Fruit fly (Drosophila melanogaster) whole organism, wandering third instar larva: ENCODE data around the gene Pde6.

ENCODE experiments used
- CG32264 ChIP-seq: fragments of 200-800 bp; sonication (Bioruptor generic); optimal IDR thresholded peaks from 2 replicates; lab custom pipeline; 2016; ENCODE audit warnings: missing biosample characterization, missing genetic modification characterization
- CrebA ChIP-seq: fragments of 200-800 bp; sonication (Bioruptor generic); optimal IDR thresholded peaks from 2 replicates; lab custom pipeline; 2016; ENCODE audit warnings: missing biosample characterization, mild to moderate bottlenecking, missing genetic modification characterization, borderline replicate concordance
- Dfd ChIP-seq: fragments of >200 bp; optimal IDR thresholded peaks from 2 replicates; lab custom pipeline; 2017; ENCODE audit warnings: missing biosample characterization, missing genetic modification characterization
- Dif ChIP-seq: fragments of 200-275, 200-300 bp; sonication (Bioruptor generic); optimal IDR thresholded peaks from 2 replicates; lab custom pipeline; 2018; ENCODE audit warnings: missing biosample characterization, missing genetic modification characterization; ENCODE audit not compliant: partially characterized antibody
- GATAd ChIP-seq: sonication (Bioruptor generic); optimal IDR thresholded peaks from 2 replicates; lab custom pipeline; 2016; ENCODE audit warnings: missing biosample characterization, missing genetic modification characterization
- HLH106 ChIP-seq: fragments of 200-800 bp; optimal IDR thresholded peaks from 3 replicates; lab custom pipeline; 2019; ENCODE audit warnings: missing biosample characterization, mild to moderate bottlenecking, missing genetic modification characterization, moderate library complexity
- Hr78 ChIP-seq: fragments of >200 bp; optimal IDR thresholded peaks from 2 replicates; lab custom pipeline; 2017; ENCODE audit warnings: missing biosample characterization, missing genetic modification characterization
- Jra ChIP-seq: sonication (Bioruptor generic); optimal IDR thresholded peaks from 2 replicates; lab custom pipeline; 2016; ENCODE audit warnings: missing biosample characterization, missing genetic modification characterization
- Mio ChIP-seq: sonication (Bioruptor generic); optimal IDR thresholded peaks from 2 replicates; lab custom pipeline; 2016; ENCODE audit warnings: missing biosample characterization, missing genetic modification characterization
- Myc ChIP-seq: fragments of >200 bp; optimal IDR thresholded peaks from 2 replicates; lab custom pipeline; 2017
- Rel ChIP-seq, 2 experiments: fragments of 200-800 bp; sonication (Bioruptor generic) in 1 of 2; optimal IDR thresholded peaks; 2 replicates in 1 of 2; 3 replicates in 1 of 2; lab custom pipeline; 2016 to 2019; ENCODE audit warnings: mild to moderate bottlenecking in 2 of 2, missing biosample characterization in 2 of 2, missing genetic modification characterization in 2 of 2, moderate library complexity in 1 of 2
- Vsx2 ChIP-seq: fragments of 200-300, 225-300 bp; sonication (Bioruptor generic); optimal IDR thresholded peaks from 2 replicates; lab custom pipeline; 2018; ENCODE audit warnings: missing biosample characterization, missing genetic modification characterization; ENCODE audit not compliant: partially characterized antibody
- br ChIP-seq: fragments of 200-800 bp; sonication (Bioruptor generic); optimal IDR thresholded peaks from 2 replicates; lab custom pipeline; 2016; ENCODE audit warnings: missing biosample characterization, missing genetic modification characterization
- dl ChIP-seq, 2 experiments: fragments of 175-275, 200-275 bp in 1 of 2; fragments of 200-275 bp in 1 of 2; sonication (Bioruptor generic); optimal IDR thresholded peaks; lab custom pipeline; 2018; ENCODE audit warnings: mild to moderate bottlenecking in 2 of 2, missing biosample characterization in 2 of 2, missing genetic modification characterization in 2 of 2, moderate library complexity in 2 of 2; ENCODE audit not compliant: partially characterized antibody in 2 of 2, insufficient read depth in 1 of 2
- dsf ChIP-seq: sonication (Bioruptor generic); optimal IDR thresholded peaks from 2 replicates; lab custom pipeline; 2016; ENCODE audit warnings: missing biosample characterization, missing genetic modification characterization, borderline replicate concordance
- ey ChIP-seq: fragments of 200-800 bp; sonication (Bioruptor generic); optimal IDR thresholded peaks from 2 replicates; lab custom pipeline; 2016; ENCODE audit warnings: missing biosample characterization, missing genetic modification characterization
- foxo ChIP-seq, 2 experiments: fragments of 200-800 bp; sonication (Bioruptor generic); optimal IDR thresholded peaks; 2 replicates in 1 of 2; 3 replicates in 1 of 2; lab custom pipeline; 2016 to 2017; ENCODE audit warnings: missing biosample characterization in 2 of 2, missing genetic modification characterization in 2 of 2
- fru ChIP-seq: fragments of 200-800 bp; sonication (Bioruptor generic); optimal IDR thresholded peaks from 3 replicates; lab custom pipeline; 2016; ENCODE audit warnings: missing biosample characterization, mild to moderate bottlenecking, missing genetic modification characterization
- h ChIP-seq: fragments of 200-800 bp; sonication (Bioruptor generic); optimal IDR thresholded peaks from 3 replicates; lab custom pipeline; 2016; ENCODE audit warnings: missing biosample characterization, mild to moderate bottlenecking, missing genetic modification characterization
- jim ChIP-seq: fragments of 175-275, 200-325 bp; sonication (Bioruptor generic); optimal IDR thresholded peaks from 2 replicates; lab custom pipeline; 2016; ENCODE audit warnings: missing biosample characterization, mild to moderate bottlenecking, missing genetic modification characterization
- lola ChIP-seq: fragments of >200 bp; optimal IDR thresholded peaks from 2 replicates; lab custom pipeline; 2017; ENCODE audit warnings: missing biosample characterization, missing genetic modification characterization
- pan ChIP-seq: fragments of >200 bp; optimal IDR thresholded peaks from 2 replicates; lab custom pipeline; 2017
- psq ChIP-seq: fragments of 200-800 bp; sonication (Bioruptor generic); optimal IDR thresholded peaks from 3 replicates; lab custom pipeline; 2017; ENCODE audit warnings: missing biosample characterization, mild to moderate bottlenecking, missing genetic modification characterization, moderate library complexity
- rgr ChIP-seq: fragments of 200-800 bp; sonication (Bioruptor generic); optimal IDR thresholded peaks from 3 replicates; lab custom pipeline; 2016; ENCODE audit warnings: missing biosample characterization, mild to moderate bottlenecking, missing genetic modification characterization
- sage ChIP-seq: fragments of 200-800 bp; sonication (Bioruptor generic); optimal IDR thresholded peaks from 2 replicates; lab custom pipeline; 2016; ENCODE audit warnings: missing biosample characterization, mild to moderate bottlenecking, missing genetic modification characterization
- tai ChIP-seq: sonication (Bioruptor generic); optimal IDR thresholded peaks from 2 replicates; lab custom pipeline; 2016; ENCODE audit warnings: missing biosample characterization, missing genetic modification characterization
- usp ChIP-seq: fragments of >200 bp; optimal IDR thresholded peaks from 2 replicates; lab custom pipeline; 2017; ENCODE audit warnings: missing biosample characterization, missing genetic modification characterization
- woc ChIP-seq: sonication (Bioruptor generic); optimal IDR thresholded peaks from 2 replicates; lab custom pipeline; 2016; ENCODE audit warnings: missing biosample characterization, mild to moderate bottlenecking, missing genetic modification characterization

Gene Pde6

DNA sequence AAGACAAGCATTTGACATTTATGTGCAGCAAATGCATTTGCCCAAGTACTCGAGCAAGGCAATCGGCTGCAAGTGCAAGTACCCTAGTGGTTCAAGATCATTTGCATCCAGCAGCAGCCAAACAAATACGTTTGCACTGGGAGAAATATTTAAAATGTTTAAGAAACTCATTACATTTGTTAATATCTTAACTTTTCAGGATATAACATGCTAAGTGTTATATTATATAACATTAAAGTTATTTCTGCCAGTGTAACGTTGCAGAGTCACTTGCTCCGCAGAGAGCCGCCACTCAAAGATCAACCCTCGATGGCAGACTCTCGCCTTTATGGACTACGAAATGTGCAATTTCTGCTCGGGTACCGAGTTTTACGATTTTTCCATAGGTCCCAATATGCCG is 31.4 kb upstream of the Pde6 start:
- no peak for TF ChIP-seq HLH106
- no peak for TF ChIP-seq CG32264
- no peak for TF ChIP-seq ey
- no peak for TF ChIP-seq dl (GFP tag; optimal IDR thresholded peaks at IDR 0.05; lab: Kevin White, UChicago; ENCODE audit: insufficient read depth in 1 of 2, partially characterized antibody in 2 of 2)
- no peak for TF ChIP-seq Rel (GFP tag; optimal IDR thresholded peaks at IDR 0.05; lab: Kevin White, UChicago)
- no peak for TF ChIP-seq Rel (tag; optimal IDR thresholded peaks at IDR 0.05; lab: Kevin White, UChicago)
- TF ChIP-seq usp (GFP tag; lab: Kevin White, UChicago), result no peak
- no peak for TF ChIP-seq dsf (GFP tag; lab: Kevin White, UChicago)
- TF ChIP-seq Dfd (GFP tag; lab: Kevin White, UChicago), result no peak
- no peak for TF ChIP-seq Myc
- no peak for TF ChIP-seq woc (GFP tag; lab: Kevin White, UChicago)
- TF ChIP-seq pan, result no peak
- no peak for TF ChIP-seq br (GFP tag; lab: Kevin White, UChicago)
- TF ChIP-seq foxo (GFP tag; optimal IDR thresholded peaks at IDR 0.05; lab: Kevin White, UChicago), result no peak
- no peak for TF ChIP-seq GATAd (GFP tag; lab: Kevin White, UChicago)
- no peak for TF ChIP-seq rgr (GFP tag; lab: Kevin White, UChicago)
- no peak for TF ChIP-seq h (GFP tag; lab: Kevin White, UChicago)
- no peak for TF ChIP-seq psq (GFP tag; lab: Kevin White, UChicago)
- no peak for TF ChIP-seq Mio (GFP tag; lab: Kevin White, UChicago)

DNA sequence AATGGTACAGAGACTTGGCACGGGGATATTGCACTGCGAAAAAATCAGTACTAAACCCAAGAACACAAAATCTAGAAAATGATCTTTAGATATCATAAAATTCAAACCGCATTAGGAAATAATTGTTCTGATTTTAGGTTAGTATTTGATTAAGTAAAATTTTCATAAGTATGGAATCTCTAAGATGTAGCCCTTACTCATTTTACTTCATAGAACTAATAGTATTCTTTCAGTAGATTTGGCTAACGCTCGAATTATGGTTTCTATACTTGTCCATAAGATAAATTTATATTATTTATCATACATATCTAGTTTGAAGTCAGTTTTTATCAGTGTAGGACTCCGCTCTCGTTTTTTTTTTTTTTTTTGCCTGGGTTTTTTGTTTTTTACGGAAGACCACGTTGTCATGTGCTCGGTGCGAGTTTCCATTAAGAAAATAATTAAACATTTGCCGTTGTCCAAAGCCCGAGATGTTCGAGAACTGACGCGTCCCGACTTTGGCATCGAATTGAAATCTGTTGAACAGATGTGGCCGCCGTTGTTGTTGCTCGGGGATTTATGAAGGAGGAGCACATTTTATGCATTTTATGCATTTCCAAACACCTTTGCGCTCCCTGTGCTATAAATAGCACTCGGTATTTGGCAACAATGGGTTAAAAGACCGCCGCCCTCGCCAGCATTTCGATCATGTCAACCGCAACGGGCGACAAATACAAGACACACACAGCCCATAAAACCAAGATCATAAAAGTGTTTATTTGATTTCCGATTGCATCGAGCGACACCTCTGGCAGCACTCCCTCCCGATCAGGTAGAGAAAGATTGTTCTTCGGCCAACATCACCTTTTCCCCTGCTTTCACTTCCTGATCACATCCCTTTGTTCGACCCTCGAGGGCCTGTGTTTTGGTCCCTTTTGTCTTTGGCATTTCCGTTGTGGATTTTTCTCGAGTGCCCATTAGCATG is 28.7 kb upstream of the Pde6 start:
- TF ChIP-seq ey (no peak), dl (GFP tag; optimal IDR thresholded peaks at IDR 0.05; lab: Kevin White, UChicago; ENCODE audit: insufficient read depth in 1 of 2, partially characterized antibody in 2 of 2) (no peak), Rel (GFP tag; optimal IDR thresholded peaks at IDR 0.05; lab: Kevin White, UChicago) (no peak), Rel (tag; optimal IDR thresholded peaks at IDR 0.05; lab: Kevin White, UChicago) (no peak), HLH106 (no peak), Hr78 (no peak), br (GFP tag; lab: Kevin White, UChicago) (no peak), usp (GFP tag; lab: Kevin White, UChicago) (no peak), sage (GFP tag; lab: Kevin White, UChicago) (no peak), woc (GFP tag; lab: Kevin White, UChicago) (no peak), Vsx2 (GFP tag; lab: Kevin White, UChicago) (no peak), Jra (GFP tag; lab: Kevin White, UChicago) (no peak), lola (GFP tag; lab: Kevin White, UChicago) (no peak), dsf (GFP tag; lab: Kevin White, UChicago) (no peak), GATAd (GFP tag; lab: Kevin White, UChicago) (no peak), foxo (GFP tag; optimal IDR thresholded peaks at IDR 0.05; lab: Kevin White, UChicago) (no peak), pan (no peak), CrebA (GFP tag; lab: Kevin White, UChicago) (no peak), CG32264 (no peak), tai (GFP tag; lab: Kevin White, UChicago) (no peak)

DNA sequence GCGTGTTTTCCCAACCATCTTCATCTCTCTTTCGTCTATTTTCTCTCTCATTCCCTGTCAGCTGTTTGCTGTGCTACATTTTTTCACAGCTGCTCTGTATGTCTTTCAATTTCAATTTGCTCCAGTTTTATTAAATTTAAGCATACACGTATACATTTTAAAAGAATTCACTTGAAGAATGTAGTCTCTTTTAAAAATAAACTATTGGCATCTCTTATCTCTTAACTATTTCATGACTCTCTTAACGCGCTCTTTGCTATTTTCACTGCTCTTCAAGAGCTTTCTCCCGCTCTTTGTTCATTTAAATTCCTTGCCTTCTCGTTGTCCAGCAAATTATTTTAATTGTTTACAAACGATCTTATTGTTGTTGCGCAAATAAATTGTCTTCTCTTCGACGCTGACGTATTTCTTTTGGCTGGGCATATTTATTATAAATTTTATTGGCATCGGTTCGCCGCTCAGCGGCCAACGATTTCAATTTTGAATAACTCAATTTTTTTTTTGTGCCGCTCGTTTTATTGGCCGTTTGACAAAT is 22.0 kb upstream of the Pde6 start:
- TF ChIP-seq Dif (no peak), Hr78 (no peak), jim (GFP tag; lab: Kevin White, UChicago) (no peak)

DNA sequence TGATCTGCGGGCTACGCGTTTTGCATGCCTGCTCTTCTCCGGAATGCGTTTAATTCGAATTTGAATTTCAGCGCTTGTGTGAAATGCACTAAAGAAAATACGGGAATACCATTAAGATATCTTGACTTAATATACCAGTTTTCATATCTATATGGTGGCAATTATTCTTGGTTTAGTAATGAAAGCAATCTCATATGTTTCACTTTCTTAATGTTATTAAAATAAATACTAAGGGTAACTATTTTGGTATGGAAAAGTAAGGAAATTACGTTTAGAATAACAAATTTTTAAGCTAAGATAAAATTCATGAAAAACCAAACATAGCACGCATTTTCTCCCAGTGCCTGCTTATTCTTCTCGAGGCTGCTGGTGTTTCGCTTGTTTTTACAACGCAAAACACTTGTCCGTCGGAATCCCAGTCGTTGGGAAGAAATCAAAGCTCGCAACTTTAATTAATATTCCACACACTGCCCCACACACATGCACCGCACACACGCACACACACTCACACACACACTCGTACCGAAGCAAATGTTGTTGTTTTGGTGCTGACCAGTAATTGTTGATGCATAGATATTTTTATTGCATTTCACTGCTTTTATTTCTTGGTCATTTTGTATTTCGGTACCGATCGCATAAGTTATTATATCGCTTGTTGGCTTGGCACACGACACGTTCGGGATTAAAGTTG is 19.8 kb upstream of the Pde6 start:
- TF ChIP-seq Dfd (GFP tag; lab: Kevin White, UChicago) (peak; percentile 93), h (GFP tag; lab: Kevin White, UChicago) (peak; percentile 18), HLH106 (peak; percentile 34), fru (GFP tag; lab: Kevin White, UChicago) (peak; percentile 11), psq (GFP tag; lab: Kevin White, UChicago) (no peak)
- TF ChIP-seq, all 38 proteins: peak for 4
